Worm (Caenorhabditis elegans) whole organism, early embryonic: ENCODE measurements around the gene D1005.5.

Experiments used
- hmbx-1 ChIP-seq: sonication (generic microtip); optimal IDR thresholded peaks from 2 replicates; lab custom pipeline; 2016; ENCODE audit warnings: mild to moderate bottlenecking, missing genetic modification characterization, missing compliant biosample characterization
- sea-1 ChIP-seq: fragments of 200-800 bp; sonication (Bioruptor generic); conservative IDR thresholded peaks from 2 replicates; pipeline ENCODE4 v1.3.6; 2022; ENCODE audit warnings: missing genetic modification characterization, missing compliant biosample characterization
- tbx-11 ChIP-seq: fragments of 200-800 bp; sonication (Bioruptor generic); IDR thresholded peaks from 2 replicates; pipeline ENCODE4 v1.3.6; 2022; ENCODE audit warnings: missing genetic modification characterization, missing compliant biosample characterization

DNA sequence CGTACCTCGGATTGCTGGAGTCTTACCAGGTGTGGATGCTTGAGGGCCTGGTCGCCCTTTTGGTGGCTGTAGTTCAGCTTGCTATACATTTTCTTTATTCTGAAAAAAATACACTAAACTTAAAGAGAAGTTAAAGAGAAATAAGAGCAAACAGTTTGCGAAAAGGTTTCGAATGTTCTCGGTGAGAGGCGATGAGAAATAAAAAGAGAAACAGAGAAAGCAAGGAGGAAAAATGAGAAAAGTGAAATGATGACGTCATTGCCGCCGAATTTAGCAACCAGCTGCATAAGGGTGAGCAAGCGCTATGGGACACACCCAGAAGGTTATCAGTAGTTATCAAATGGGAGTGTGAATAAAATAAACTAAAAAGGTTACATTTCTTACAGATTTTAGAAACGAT is 19.0 kb downstream of the D1005.5 start, which contains the start of gene cebp-1:
- TF ChIP-seq hmbx-1 (tag; lab: Kevin White, UChicago) (no peak), tbx-11 (GFP tag; lab: Robert Waterston, UW) (no peak), sea-1 (GFP tag; lab: Robert Waterston, UW) (no peak)
